Fruit fly (Drosophila melanogaster) whole organism: ENCODE measurements around the gene CG14421.

ENCODE experiments used
- CG8478 ChIP-seq: fragments of >200 bp; optimal IDR thresholded peaks from 2 replicates; lab custom pipeline; 2018; ENCODE audit warnings: inconsistent platforms
- Dll ChIP-seq: fragments of >200 bp; optimal IDR thresholded peaks from 2 replicates; lab custom pipeline; 2017
- EcR ChIP-seq, 2 experiments: fragments of >200 bp; optimal IDR thresholded peaks; 2 replicates each; lab custom pipeline; 2017; ENCODE audit warnings: missing biosample characterization in 2 of 2, missing genetic modification characterization in 2 of 2, missing genetic modification reagents in 2 of 2
- pan ChIP-seq: fragments of >200 bp; optimal IDR thresholded peaks from 2 replicates; lab custom pipeline; 2017
- psq ChIP-seq: fragments of >200 bp; optimal IDR thresholded peaks from 2 replicates; lab custom pipeline; 2017

DNA sequence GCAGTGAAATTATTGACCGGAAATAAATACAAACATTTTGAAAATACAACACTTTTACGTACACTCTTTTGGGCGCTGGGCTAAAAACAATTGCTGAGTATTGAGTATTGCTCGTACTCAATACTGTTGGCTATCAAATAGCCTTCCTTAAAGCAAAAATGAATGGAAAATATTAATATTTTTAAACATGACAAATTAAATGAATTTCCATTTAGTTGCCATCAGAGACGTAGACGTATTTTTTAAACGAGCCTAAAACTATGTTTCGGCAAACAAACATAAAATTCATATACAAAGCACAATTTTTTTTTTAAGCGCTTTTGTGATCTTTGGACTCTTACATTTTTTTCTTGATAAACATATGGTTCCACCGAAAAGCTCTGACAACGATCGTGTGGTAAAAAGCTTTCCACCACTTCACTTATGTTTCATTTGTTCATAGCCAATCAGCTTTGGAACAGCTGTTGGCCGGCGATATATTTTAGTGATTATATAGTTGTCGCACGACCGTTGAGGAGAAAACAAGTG is 6.4 kb downstream of the CG14421 start, which contains the start of gene CG3603:
- TF ChIP-seq pan (lab: Kevin White, UChicago) (no peak), CG8478 (lab: Kevin White, UChicago) (no peak), EcR (GFP tag; optimal IDR thresholded peaks at IDR 0.05; lab: Kevin White, UChicago) (no peak), Dll (lab: Kevin White, UChicago) (no peak), psq (lab: Kevin White, UChicago) (no peak)
